Fruit fly (Drosophila melanogaster): ENCODE results near the gene CheB98a.

The CheB98a gene

DNA sequence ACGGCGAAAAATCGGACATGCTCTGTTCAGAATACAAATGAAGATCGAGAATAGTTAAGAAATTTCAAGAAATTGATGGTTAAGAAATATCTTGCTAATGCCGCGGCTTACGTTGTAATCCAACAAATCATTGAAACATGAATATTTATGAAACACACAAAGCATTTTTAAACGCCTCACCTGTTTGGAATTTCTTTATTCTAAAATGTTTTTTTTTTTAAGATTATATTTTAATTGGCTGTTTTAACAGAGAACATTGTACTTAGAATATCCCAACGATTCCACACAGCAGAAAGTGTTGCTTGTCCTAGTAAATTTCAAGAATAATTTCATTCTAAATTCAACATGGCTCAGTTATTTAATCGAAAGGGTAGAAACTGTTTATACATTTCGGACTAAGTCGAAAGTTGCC, 45.5 kb downstream of the CheB98a start:
- TF ChIP-seq CTCF (optimal IDR thresholded peaks at IDR 0.05) (no peak), CG8478 (optimal IDR thresholded peaks at IDR 0.05) (no peak)

DNA sequence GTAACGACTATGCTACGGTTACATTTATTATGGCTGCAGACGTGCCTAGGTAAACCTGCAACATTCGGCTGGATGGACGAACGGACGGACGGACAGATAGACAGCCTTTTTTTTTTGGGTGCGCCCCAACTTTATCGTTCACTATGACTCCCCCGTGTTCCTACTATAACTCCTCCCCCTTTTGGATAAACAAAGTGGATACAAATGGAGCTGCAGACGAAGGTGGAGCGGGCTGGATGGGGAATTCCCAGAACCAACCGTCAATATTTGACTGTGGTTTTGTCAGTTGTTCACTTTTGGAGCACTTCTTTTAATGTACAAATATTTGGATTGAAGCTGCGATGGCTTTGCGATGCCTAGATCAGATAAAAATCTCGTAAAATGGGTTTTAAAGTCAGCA, 49.6 kb downstream of the CheB98a start:
- TF ChIP-seq CTCF (optimal IDR thresholded peaks at IDR 0.05) (no peak), CG8478 (optimal IDR thresholded peaks at IDR 0.05) (no peak)

DNA sequence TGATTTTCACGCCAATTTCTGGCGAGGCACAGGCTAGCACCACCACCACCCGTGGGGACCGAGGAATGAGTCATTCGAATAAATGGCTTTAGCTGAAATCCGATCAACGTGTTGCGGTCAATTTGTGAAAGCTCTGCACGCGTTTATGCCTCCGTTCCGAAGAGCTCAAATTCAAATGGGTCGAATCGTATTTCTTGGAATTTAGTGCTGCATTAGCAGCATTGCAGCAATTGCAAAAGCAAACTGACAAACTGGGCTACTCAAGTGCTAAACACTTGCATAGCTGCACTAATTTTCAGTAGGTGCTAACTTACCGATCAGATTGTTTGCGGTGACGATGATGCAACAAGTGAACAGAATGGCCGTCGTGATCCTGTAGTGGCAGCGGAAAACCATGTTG, 50.3 kb downstream of the CheB98a start:
- TF ChIP-seq CTCF (optimal IDR thresholded peaks at IDR 0.05) (no peak), CG8478 (optimal IDR thresholded peaks at IDR 0.05) (no peak)
